Worm (Caenorhabditis elegans) whole organism, mixed stage, embryonic: ENCODE measurements around the gene srv-29.

Experiments
- ces-1 ChIP-seq: fragments of 150-350 bp; optimal IDR thresholded peaks from 2 replicates; lab custom pipeline; 2014; ENCODE audit warnings: missing biosample characterization, missing genetic modification reagents, missing genetic modification characterization
- lsy-2 ChIP-seq: fragments of 150-350 bp; optimal IDR thresholded peaks from 2 replicates; lab custom pipeline; 2014; ENCODE audit warnings: missing biosample characterization, missing genetic modification characterization
- mep-1 ChIP-seq: fragments of 150-350 bp; optimal IDR thresholded peaks from 2 replicates; lab custom pipeline; 2017; ENCODE audit warnings: missing biosample characterization, missing genetic modification reagents, missing genetic modification characterization, inconsistent platforms
- nhr-12 ChIP-seq: fragments of 150-350 bp; optimal IDR thresholded peaks from 2 replicates; lab custom pipeline; 2014; ENCODE audit warnings: missing biosample characterization, missing genetic modification characterization
- nhr-237 ChIP-seq: fragments of 150-350 bp; optimal IDR thresholded peaks from 2 replicates; lab custom pipeline; 2014; ENCODE audit warnings: missing biosample characterization, missing genetic modification characterization
- snpc-4 ChIP-seq: fragments of 150-350 bp; optimal IDR thresholded peaks from 2 replicates; lab custom pipeline; 2014; ENCODE audit warnings: missing biosample characterization, missing genetic modification characterization

ce11 chrIV:6237508-6238227 lies 28.7 kb downstream of the srv-29 start, which contains the start of the genes F58F9.6 and F58F9.8:
- TF ChIP-seq nhr-12 (tag; lab: Kevin White, UChicago) (no peak), snpc-4 (tag; lab: Kevin White, UChicago) (no peak), nhr-237 (tag; lab: Kevin White, UChicago) (no peak), ces-1 (GFP tag; lab: Kevin White, UChicago) (no peak), lsy-2 (tag; lab: Kevin White, UChicago) (no peak), mep-1 (tag; lab: Kevin White, UChicago) (no peak)
